Fruit fly (Drosophila melanogaster) whole organism, embryonic: ENCODE results near the gene Snapin.
A peak's percentile ranks its signal among the peaks of the same experiment; 100 is the strongest.

ENCODE experiments used
- Awh ChIP-seq: fragments of 200-800 bp; sonication (Bioruptor generic); IDR thresholded peaks from 2 replicates; pipeline ENCODE4, ENCODE4 v1.3.6; 2022; ENCODE audit warnings: missing biosample characterization, missing genetic modification characterization
- CG11093 ChIP-seq: fragments of 200-800 bp; sonication (Bioruptor generic); IDR thresholded peaks from 3 replicates; pipeline ENCODE4 v1.3.6; 2022; ENCODE audit warnings: missing biosample characterization, missing genetic modification characterization
- CG11247 ChIP-seq: fragments of 200-800 bp; sonication (Bioruptor generic); IDR thresholded peaks from 2 replicates; pipeline ENCODE4 v1.3.6; 2022; ENCODE audit warnings: missing biosample characterization, missing genetic modification characterization
- CG11398 ChIP-seq: fragments of 200-800 bp; sonication (Bioruptor generic); optimal IDR thresholded peaks from 2 replicates; lab custom pipeline; 2016; ENCODE audit warnings: missing biosample characterization, missing genetic modification characterization
- CG12659 ChIP-seq: fragments of 200-800 bp; sonication (Bioruptor generic); optimal IDR thresholded peaks from 3 replicates; lab custom pipeline; 2017; ENCODE audit warnings: mild to moderate bottlenecking, missing biosample characterization, missing genetic modification reagents, missing genetic modification characterization
- CG13123 ChIP-seq: fragments of 200-800 bp; sonication (Bioruptor generic); optimal IDR thresholded peaks from 2 replicates; lab custom pipeline; 2016; ENCODE audit warnings: missing biosample characterization, missing genetic modification characterization
- CG13624 ChIP-seq: fragments of 200-800 bp; sonication (Bioruptor generic); optimal IDR thresholded peaks from 2 replicates; lab custom pipeline; 2016; ENCODE audit warnings: missing biosample characterization, missing genetic modification characterization
- CG15514 ChIP-seq: fragments of 200-800 bp; sonication (Bioruptor generic); optimal IDR thresholded peaks from 3 replicates; lab custom pipeline; 2017; ENCODE audit warnings: missing biosample characterization, missing genetic modification characterization, mild to moderate bottlenecking, moderate library complexity, missing genetic modification reagents
- CG17359 ChIP-seq: fragments of 200-800 bp; sonication (Bioruptor generic); optimal IDR thresholded peaks from 3 replicates; lab custom pipeline; 2018; ENCODE audit warnings: missing biosample characterization, mild to moderate bottlenecking, missing genetic modification characterization, moderate library complexity
- CG2875 ChIP-seq: fragments of 200-800 bp; sonication (Bioruptor generic); optimal IDR thresholded peaks from 2 replicates; lab custom pipeline; 2017; ENCODE audit warnings: missing biosample characterization, mild to moderate bottlenecking, missing genetic modification characterization, missing genetic modification reagents
- CG2889 ChIP-seq: fragments of 200-800 bp; sonication (Bioruptor generic); IDR thresholded peaks from 3 replicates; pipeline ENCODE4 v1.3.6; 2022; ENCODE audit warnings: missing biosample characterization, missing genetic modification characterization
- CG3847 ChIP-seq: fragments of 200-800 bp; sonication (Bioruptor generic); IDR thresholded peaks from 2 replicates; pipeline ENCODE4 v1.3.6; 2022; ENCODE audit warnings: missing biosample characterization, missing genetic modification characterization
- CG4820 ChIP-seq: fragments of 200-800 bp; sonication (Bioruptor generic); optimal IDR thresholded peaks from 3 replicates; lab custom pipeline; 2016; ENCODE audit warnings: missing biosample characterization, missing genetic modification characterization
- CG4854 ChIP-seq: fragments of 200-800 bp; sonication (Bioruptor generic); optimal IDR thresholded peaks from 2 replicates; lab custom pipeline; 2016; ENCODE audit warnings: missing biosample characterization, missing genetic modification characterization, inconsistent platforms
- CG6272 ChIP-seq: fragments of 200-800 bp; sonication (Bioruptor generic); IDR thresholded peaks from 2 replicates; pipeline ENCODE4 v1.3.6; 2022; ENCODE audit warnings: missing biosample characterization, missing genetic modification characterization
- CG9727 ChIP-seq: fragments of 200-800 bp; sonication (Bioruptor generic); optimal IDR thresholded peaks from 3 replicates; lab custom pipeline; 2017; ENCODE audit warnings: missing biosample characterization, mild to moderate bottlenecking, missing genetic modification characterization
- CTCF ChIP-seq: fragments of 200-800 bp; sonication (Bioruptor generic); optimal IDR thresholded peaks from 2 replicates; lab custom pipeline; 2017; ENCODE audit warnings: missing biosample characterization, mild to moderate bottlenecking, missing genetic modification characterization, moderate library complexity
- Chrac-16 ChIP-seq: fragments of 200-800 bp; sonication (Bioruptor generic); optimal IDR thresholded peaks from 3 replicates; lab custom pipeline; 2016; ENCODE audit warnings: missing biosample characterization, missing genetic modification characterization
- Dip2 ChIP-seq: fragments of 200-800 bp; sonication (Bioruptor generic); IDR thresholded peaks from 2 replicates; pipeline ENCODE4 v1.3.6; 2022; ENCODE audit warnings: missing biosample characterization, missing genetic modification characterization
- Drgx ChIP-seq: fragments of 200-800 bp; sonication (Bioruptor generic); IDR thresholded peaks from 2 replicates; pipeline ENCODE4 v1.3.6; 2022; ENCODE audit warnings: missing biosample characterization, missing genetic modification characterization
- E2f2 ChIP-seq: fragments of 200-800 bp; sonication (Bioruptor generic); IDR thresholded peaks from 2 replicates; pipeline ENCODE4 v1.3.6; 2022; ENCODE audit warnings: missing biosample characterization, missing genetic modification characterization
- Fer3 ChIP-seq: fragments of 200-800 bp; sonication (Bioruptor generic); optimal IDR thresholded peaks from 2 replicates; lab custom pipeline; 2018; ENCODE audit warnings: missing biosample characterization, mild to moderate bottlenecking, missing genetic modification characterization, moderate library complexity
- GATAe ChIP-seq: fragments of 200-800 bp; sonication (Bioruptor generic); conservative IDR thresholded peaks from 2 replicates; pipeline ENCODE4 v1.3.6; 2022; ENCODE audit warnings: missing biosample characterization, missing genetic modification characterization
- Mes4 ChIP-seq: fragments of 200-800 bp; sonication (Bioruptor generic); optimal IDR thresholded peaks from 2 replicates; lab custom pipeline; 2016; ENCODE audit warnings: missing biosample characterization, missing genetic modification characterization
- NFAT ChIP-seq: fragments of 200-800 bp; sonication (Bioruptor generic); IDR thresholded peaks from 2 replicates; pipeline ENCODE4 v1.3.6; 2022; ENCODE audit warnings: missing biosample characterization, missing genetic modification characterization
- Oli ChIP-seq: fragments of 200-800 bp; sonication (Bioruptor generic); optimal IDR thresholded peaks from 2 replicates; lab custom pipeline; 2018; ENCODE audit warnings: missing biosample characterization, mild to moderate bottlenecking, missing genetic modification characterization, moderate library complexity
- Ravus ChIP-seq: fragments of 200-800 bp; sonication (Bioruptor generic); IDR thresholded peaks from 2 replicates; pipeline ENCODE4 v1.3.6; 2022; ENCODE audit warnings: missing biosample characterization, missing genetic modification characterization
- Stat92E ChIP-seq, 3 experiments: fragments of >200 bp in 2 of 3; fragments of 200-800 bp in 1 of 3; sonication (Bioruptor generic) in 1 of 3; optimal IDR thresholded peaks; 2 replicates each; lab custom pipeline; 2017 to 2019; ENCODE audit warnings: missing biosample characterization in 3 of 3, missing genetic modification characterization in 3 of 3, mild to moderate bottlenecking in 1 of 3, moderate library complexity in 1 of 3
- Xbp1 ChIP-seq: fragments of 200-800 bp; sonication (Bioruptor generic); optimal IDR thresholded peaks from 3 replicates; lab custom pipeline; 2016; ENCODE audit warnings: missing biosample characterization, mild to moderate bottlenecking, missing genetic modification characterization
- ac ChIP-seq: fragments of 200-800 bp; sonication (Bioruptor generic); optimal IDR thresholded peaks from 3 replicates; lab custom pipeline; 2017; ENCODE audit warnings: missing biosample characterization, mild to moderate bottlenecking, missing genetic modification characterization
- al ChIP-seq: fragments of 200-800 bp; sonication (Bioruptor generic); IDR thresholded peaks from 2 replicates; pipeline ENCODE4 v1.3.6; 2022; ENCODE audit warnings: missing biosample characterization, missing genetic modification characterization
- ara ChIP-seq: fragments of 200-800 bp; sonication (Bioruptor generic); IDR thresholded peaks from 2 replicates; pipeline ENCODE4 v1.3.6; 2022; ENCODE audit warnings: missing biosample characterization, missing genetic modification characterization
- br ChIP-seq: fragments of >200 bp; optimal IDR thresholded peaks from 2 replicates; lab custom pipeline; 2017
- cas ChIP-seq: fragments of 200-800 bp; sonication (Bioruptor generic); IDR thresholded peaks from 2 replicates; pipeline ENCODE4 v1.3.6; 2022; ENCODE audit warnings: missing biosample characterization, missing genetic modification characterization
- danr ChIP-seq: fragments of 200-800 bp; sonication (Bioruptor generic); IDR thresholded peaks from 2 replicates; pipeline ENCODE4 v1.3.6; 2022; ENCODE audit warnings: missing biosample characterization, missing genetic modification characterization
- dimm ChIP-seq: fragments of 200-800 bp; sonication (Bioruptor generic); IDR thresholded peaks from 2 replicates; pipeline ENCODE4 v1.3.6; 2022; ENCODE audit warnings: missing biosample characterization, missing genetic modification characterization
- eve ChIP-seq, 2 experiments: fragments of >200 bp; optimal IDR thresholded peaks; 2 replicates each; lab custom pipeline; 2017; ENCODE audit warnings: missing biosample characterization in 2 of 2, missing genetic modification characterization in 2 of 2
- fd3F ChIP-seq: fragments of 200-800 bp; sonication (Bioruptor generic); optimal IDR thresholded peaks from 2 replicates; lab custom pipeline; 2018; ENCODE audit warnings: missing biosample characterization, mild to moderate bottlenecking, missing genetic modification characterization, moderate library complexity
- ind ChIP-seq: fragments of 200-800 bp; sonication (Bioruptor generic); optimal IDR thresholded peaks from 3 replicates; lab custom pipeline; 2016; ENCODE audit warnings: missing biosample characterization, missing genetic modification characterization
- kah ChIP-seq: fragments of 200-800 bp; sonication (Bioruptor generic); optimal IDR thresholded peaks from 2 replicates; lab custom pipeline; 2018; ENCODE audit warnings: missing biosample characterization, mild to moderate bottlenecking, missing genetic modification characterization
- ken ChIP-seq: fragments of 200-800 bp; sonication (Bioruptor generic); IDR thresholded peaks from 3 replicates; pipeline ENCODE4 v1.3.6; 2022; ENCODE audit warnings: missing biosample characterization, missing genetic modification characterization
- lbe ChIP-seq: fragments of 200-800 bp; sonication (Bioruptor generic); optimal IDR thresholded peaks from 2 replicates; lab custom pipeline; 2016; ENCODE audit warnings: missing biosample characterization, mild to moderate bottlenecking, missing genetic modification characterization
- pan ChIP-seq, 4 experiments: fragments of >200 bp in 3 of 4; fragments of 200-800 bp in 1 of 4; sonication (Bioruptor generic) in 1 of 4; optimal IDR thresholded peaks in 3 of 4; IDR thresholded peaks in 1 of 4; 2 replicates each; pipeline versions ENCODE4 v1.3.6 to Lab custom; 2017 to 2022; ENCODE audit warnings: missing biosample characterization in 2 of 4, missing genetic modification characterization in 2 of 4, mixed read lengths in 1 of 4
- prd ChIP-seq, 3 experiments: fragments of >200 bp in 2 of 3; fragments of 200-800 bp in 1 of 3; sonication (Bioruptor generic) in 1 of 3; optimal IDR thresholded peaks in 2 of 3; IDR thresholded peaks in 1 of 3; 2 replicates in 2 of 3; 3 replicates in 1 of 3; pipeline versions ENCODE4 v1.3.6 to Lab custom; 2017 to 2022; ENCODE audit warnings: missing biosample characterization in 1 of 3, missing genetic modification characterization in 1 of 3
- repo ChIP-seq: fragments of 200-800 bp; sonication (Bioruptor generic); optimal IDR thresholded peaks from 2 replicates; lab custom pipeline; 2016; ENCODE audit warnings: missing biosample characterization, missing genetic modification characterization
- scrt ChIP-seq: fragments of 200-800 bp; sonication (Bioruptor generic); optimal IDR thresholded peaks from 2 replicates; lab custom pipeline; 2018; ENCODE audit warnings: missing biosample characterization, mild to moderate bottlenecking, missing genetic modification characterization, moderate library complexity
- sob ChIP-seq: fragments of 200-800 bp; sonication (Bioruptor generic); IDR thresholded peaks from 2 replicates; pipeline ENCODE4 v1.3.6; 2022; ENCODE audit warnings: missing biosample characterization, missing genetic modification characterization
- tgo ChIP-seq: fragments of 200-800 bp; sonication (Bioruptor generic); IDR thresholded peaks from 3 replicates; pipeline ENCODE4 v1.3.6; 2022; ENCODE audit warnings: missing biosample characterization, missing genetic modification characterization
- toy ChIP-seq: fragments of 200-800 bp; sonication (Bioruptor generic); IDR thresholded peaks from 2 replicates; pipeline ENCODE4 v1.3.6; 2022; ENCODE audit warnings: missing biosample characterization, missing genetic modification characterization
- tx ChIP-seq: fragments of 200-800 bp; sonication (Bioruptor generic); optimal IDR thresholded peaks from 2 replicates; lab custom pipeline; 2016; ENCODE audit warnings: missing biosample characterization, missing genetic modification characterization
- wdn ChIP-seq: fragments of 200-800 bp; sonication (Bioruptor generic); IDR thresholded peaks from 2 replicates; pipeline ENCODE4 v1.3.6; 2022; ENCODE audit warnings: missing biosample characterization, missing genetic modification characterization
- zfh1 ChIP-seq: fragments of 200-800 bp; sonication (Bioruptor generic); IDR thresholded peaks from 3 replicates; pipeline ENCODE4 v1.3.6; 2022; ENCODE audit warnings: missing biosample characterization, missing genetic modification characterization

Snapin gene

DNA sequence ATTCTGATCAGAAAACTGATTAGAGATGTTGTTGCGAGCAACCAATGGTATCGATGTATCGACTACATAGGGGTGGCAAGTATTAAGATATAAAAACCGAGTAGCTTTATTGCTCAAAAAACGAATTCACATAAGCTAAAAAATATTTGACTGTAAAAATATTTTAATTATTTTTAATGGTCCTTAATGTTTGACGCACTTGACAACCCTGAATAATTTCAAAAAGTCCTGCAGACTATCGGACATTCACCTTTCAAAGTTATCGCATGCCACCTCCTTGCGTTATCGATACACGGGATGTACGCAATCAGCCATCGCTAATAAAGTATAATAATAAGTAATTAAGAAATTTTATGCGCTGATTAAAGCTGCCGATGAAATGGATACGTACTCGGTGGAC lies at the start of gene Snapin, which contains the start of the genes HemK2 and Tnpo-SR (continued):
- TF ChIP-seq CG2889 (peak; percentile 83), repo (GFP tag; lab: Kevin White, UChicago) (peak; percentile 41), CG6272 (GFP tag; lab: Robert Waterston, UW) (peak; percentile 94), CG17359 (tag; lab: Kevin White, UChicago) (peak; percentile 91), danr (GFP tag; lab: Robert Waterston, UW) (peak; percentile 86), pan (optimal IDR thresholded peaks at IDR 0.05; lab: Kevin White, UChicago) (no peak), pan (GFP tag; optimal IDR thresholded peaks at IDR 0.05 in 1 of 2, IDR thresholded peaks at IDR 0.05 in 1 of 2) (peak in 1 of 2 experiments; percentile 95), Stat92E (GFP tag; optimal IDR thresholded peaks at IDR 0.05; lab: Kevin White, UChicago) (peak in 1 of 3 experiments; percentile 81), Drgx (GFP tag; lab: Robert Waterston, UW) (peak; percentile 87), CG11398 (GFP tag; lab: Kevin White, UChicago) (peak; percentile 30), Mes4 (GFP tag; lab: Kevin White, UChicago) (peak; percentile 26), CTCF (peak; percentile 25), dimm (peak; percentile 72), scrt (peak; percentile 79), wdn (peak; percentile 91), CG9727 (GFP tag; lab: Kevin White, UChicago) (peak; percentile 92), Xbp1 (GFP tag; lab: Kevin White, UChicago) (peak; percentile 94), ind (GFP tag; lab: Kevin White, UChicago) (peak; percentile 91), Dip2 (GFP tag; lab: Robert Waterston, UW) (no peak; the same call in 1 of the 2 replicates), CG2875 (GFP tag; lab: Kevin White, UChicago) (peak; percentile 74), GATAe (GFP tag; lab: Robert Waterston, UW) (peak; percentile 82), toy (GFP tag; lab: Robert Waterston, UW) (peak; percentile 81), prd (optimal IDR thresholded peaks at IDR 0.05; lab: Kevin White, UChicago) (no peak), prd (GFP tag; IDR thresholded peaks at IDR 0.05; lab: Robert Waterston, UW) (peak; percentile 97), Awh (peak; percentile 89), E2f2 (GFP tag; lab: Robert Waterston, UW) (peak; percentile 72), eve (GFP tag; optimal IDR thresholded peaks at IDR 0.05; lab: Kevin White, UChicago) (no peak), ara (peak; percentile 88), zfh1 (peak; percentile 96), Fer3 (tag; lab: Kevin White, UChicago) (peak; percentile 93), CG15514 (GFP tag; lab: Kevin White, UChicago) (peak; percentile 88), tgo (GFP tag; lab: Robert Waterston, UW) (peak; percentile 95), Chrac-16 (peak; percentile 93), CG4854 (peak; percentile 89), cas (GFP tag; lab: Robert Waterston, UW) (peak; percentile 78), CG3847 (GFP tag; lab: Robert Waterston, UW) (peak; percentile 96), CG13624 (peak; percentile 87), lbe (GFP tag; lab: Kevin White, UChicago) (peak; percentile 93), CG11093 (GFP tag; lab: Robert Waterston, UW) (peak; percentile 91), ken (GFP tag; lab: Robert Waterston, UW) (peak; percentile 96), Ravus (GFP tag; lab: Robert Waterston, UW) (peak; percentile 81), al (GFP tag; lab: Robert Waterston, UW) (peak; percentile 92), sob (GFP tag; lab: Robert Waterston, UW) (peak; percentile 96), NFAT (GFP tag; lab: Robert Waterston, UW) (peak; percentile 94), CG11247 (GFP tag; lab: Robert Waterston, UW) (peak; percentile 94), CG13123 (GFP tag; lab: Kevin White, UChicago) (peak; percentile 82), Oli (peak; percentile 80), kah (GFP tag; lab: Kevin White, UChicago) (peak; percentile 68), CG12659 (peak; percentile 96), tx (peak; percentile 80), br (lab: Kevin White, UChicago) (no peak), CG4820 (GFP tag; lab: Kevin White, UChicago) (peak; percentile 91), ac (GFP tag; lab: Kevin White, UChicago) (peak; percentile 61), fd3F (GFP tag; lab: Kevin White, UChicago) (peak; percentile 90)
